Worm (Caenorhabditis elegans) whole organism, L1 larva: ENCODE data around the gene clc-11.

Experiments used
- ceh-82 ChIP-seq, 3 experiments: fragments of 150-350 bp in 1 of 3; sonication (generic microtip) in 2 of 3; optimal IDR thresholded peaks; 2 replicates each; lab custom pipeline; 2014 to 2017; ENCODE audit warnings: missing biosample characterization in 3 of 3, missing genetic modification characterization in 3 of 3
- ces-1 ChIP-seq: fragments of 150-350 bp; optimal IDR thresholded peaks from 2 replicates; lab custom pipeline; 2014; ENCODE audit warnings: missing biosample characterization, missing genetic modification reagents, missing genetic modification characterization
- nhr-76 ChIP-seq: sonication (generic microtip); optimal IDR thresholded peaks from 2 replicates; lab custom pipeline; 2017; ENCODE audit warnings: missing biosample characterization, missing genetic modification characterization
- nhr-90 ChIP-seq: sonication (generic microtip); optimal IDR thresholded peaks from 2 replicates; lab custom pipeline; 2016; ENCODE audit warnings: mild to moderate bottlenecking, missing genetic modification characterization, missing compliant biosample characterization; ENCODE audit not compliant: poor library complexity
- rnt-1 ChIP-seq: sonication (generic microtip); optimal IDR thresholded peaks from 2 replicates; lab custom pipeline; 2016; ENCODE audit warnings: mild to moderate bottlenecking, missing genetic modification characterization, moderate library complexity, missing compliant biosample characterization

ce11 chrV:16155111-16155510, 15.7 kb upstream of the clc-11 start, which contains the start of gene str-97:
- no peak for TF ChIP-seq nhr-76 (tag; lab: Kevin White, UChicago)
- TF ChIP-seq nhr-90 (tag; lab: Kevin White, UChicago), result no peak
- TF ChIP-seq ces-1 (GFP tag; lab: Kevin White, UChicago), result no peak
- TF ChIP-seq rnt-1, result no peak
- TF ChIP-seq ceh-82 (tag; optimal IDR thresholded peaks at IDR 0.05; lab: Kevin White, UChicago), result no peak
